Fruit fly (Drosophila melanogaster): ENCODE results near the gene CG8813.

- TF ChIP-seq CG8478 (optimal IDR thresholded peaks at IDR 0.05) (no peak), CTCF (optimal IDR thresholded peaks at IDR 0.05) (no peak)
Observed at dm6 chr2L:2883703-2884294, 14.3 kb downstream of the CG8813 start.
